Fruit fly (Drosophila melanogaster) whole organism, embryonic: ENCODE measurements around the gene Hasp.

Experiments used
- Asciz ChIP-seq: fragments of 200-800 bp; sonication (Bioruptor generic); optimal IDR thresholded peaks from 2 replicates; lab custom pipeline; 2017; ENCODE audit warnings: missing biosample characterization, mild to moderate bottlenecking, missing genetic modification characterization, missing genetic modification reagents
- CG10321 ChIP-seq: fragments of 200-800 bp; sonication (Bioruptor generic); IDR thresholded peaks from 2 replicates; pipeline ENCODE4 v1.3.6; 2022; ENCODE audit warnings: missing biosample characterization, missing genetic modification characterization
- CG10565 ChIP-seq: fragments of 200-800 bp; sonication (Bioruptor generic); optimal IDR thresholded peaks from 3 replicates; lab custom pipeline; 2016; ENCODE audit warnings: missing biosample characterization, mild to moderate bottlenecking, missing genetic modification characterization
- CG12155 ChIP-seq: fragments of 200-800 bp; sonication (Bioruptor generic); optimal IDR thresholded peaks from 3 replicates; lab custom pipeline; 2016; ENCODE audit warnings: missing biosample characterization, missing genetic modification characterization
- CG12942 ChIP-seq: fragments of 200-800 bp; sonication (Bioruptor generic); optimal IDR thresholded peaks from 3 replicates; lab custom pipeline; 2016; ENCODE audit warnings: missing biosample characterization, missing genetic modification characterization
- CG13775 ChIP-seq: fragments of 200-800 bp; sonication (Bioruptor generic); optimal IDR thresholded peaks from 3 replicates; lab custom pipeline; 2017; ENCODE audit warnings: missing biosample characterization, mild to moderate bottlenecking, missing genetic modification characterization
- CG15269 ChIP-seq: fragments of 200-800 bp; sonication (Bioruptor generic); optimal IDR thresholded peaks from 2 replicates; lab custom pipeline; 2018; ENCODE audit warnings: missing biosample characterization, mild to moderate bottlenecking, missing genetic modification characterization, moderate library complexity
- CG2889 ChIP-seq: fragments of 200-800 bp; sonication (Bioruptor generic); IDR thresholded peaks from 3 replicates; pipeline ENCODE4 v1.3.6; 2022; ENCODE audit warnings: missing biosample characterization, missing genetic modification characterization
- CG30020 ChIP-seq: fragments of 200-800 bp; optimal IDR thresholded peaks from 2 replicates; lab custom pipeline; 2019; ENCODE audit warnings: missing biosample characterization, mild to moderate bottlenecking, missing genetic modification characterization, moderate library complexity
- CG34376 ChIP-seq: fragments of 200-800 bp; sonication (Bioruptor generic); optimal IDR thresholded peaks from 2 replicates; lab custom pipeline; 2018; ENCODE audit warnings: missing biosample characterization, mild to moderate bottlenecking, missing genetic modification characterization
- CG4424 ChIP-seq: fragments of 200-800 bp; sonication (Bioruptor generic); optimal IDR thresholded peaks from 3 replicates; lab custom pipeline; 2016; ENCODE audit warnings: missing biosample characterization, missing genetic modification characterization
- CG7357 ChIP-seq: fragments of 200-800 bp; sonication (Bioruptor generic); IDR thresholded peaks from 3 replicates; pipeline ENCODE4 v1.3.6; 2022; ENCODE audit warnings: missing biosample characterization, missing genetic modification characterization
- CG9727 ChIP-seq: fragments of 200-800 bp; sonication (Bioruptor generic); optimal IDR thresholded peaks from 3 replicates; lab custom pipeline; 2017; ENCODE audit warnings: missing biosample characterization, mild to moderate bottlenecking, missing genetic modification characterization
- CG9817 ChIP-seq: fragments of 200-800 bp; sonication (Bioruptor generic); optimal IDR thresholded peaks from 2 replicates; lab custom pipeline; 2018; ENCODE audit warnings: missing biosample characterization, mild to moderate bottlenecking, missing genetic modification characterization, moderate library complexity
- D19A ChIP-seq: fragments of 200-800 bp; optimal IDR thresholded peaks from 3 replicates; lab custom pipeline; 2019; ENCODE audit warnings: missing biosample characterization, mild to moderate bottlenecking, missing genetic modification characterization, moderate library complexity
- Dip2 ChIP-seq: fragments of 200-800 bp; sonication (Bioruptor generic); IDR thresholded peaks from 2 replicates; pipeline ENCODE4 v1.3.6; 2022; ENCODE audit warnings: missing biosample characterization, missing genetic modification characterization
- ERR ChIP-seq: fragments of 200-800 bp; sonication (Bioruptor generic); optimal IDR thresholded peaks from 2 replicates; lab custom pipeline; 2016; ENCODE audit warnings: missing biosample characterization, missing genetic modification characterization
- Ets97D ChIP-seq: fragments of 200-800 bp; sonication (Bioruptor generic); optimal IDR thresholded peaks from 3 replicates; lab custom pipeline; 2016; ENCODE audit warnings: missing biosample characterization, missing genetic modification characterization
- Fer1 ChIP-seq: fragments of 200-800 bp; sonication (Bioruptor generic); optimal IDR thresholded peaks from 2 replicates; lab custom pipeline; 2017; ENCODE audit warnings: missing biosample characterization, mild to moderate bottlenecking, missing genetic modification characterization
- Hey ChIP-seq: fragments of 200-800 bp; sonication (Bioruptor generic); optimal IDR thresholded peaks from 3 replicates; lab custom pipeline; 2018; ENCODE audit warnings: missing biosample characterization, mild to moderate bottlenecking, missing genetic modification characterization
- Kr ChIP-seq: fragments of 200-800 bp; sonication (Bioruptor generic); optimal IDR thresholded peaks from 2 replicates; lab custom pipeline; 2017; ENCODE audit warnings: missing biosample characterization, mild to moderate bottlenecking, missing genetic modification characterization
- Med ChIP-seq: fragments of 200-800 bp; sonication (Bioruptor generic); peaks from one replicate; lab custom pipeline; 2016; ENCODE audit warnings: missing biosample characterization, missing genetic modification characterization, mild to moderate bottlenecking, inconsistent platforms, moderate library complexity
- Mrtf ChIP-seq: fragments of 200-800 bp; sonication (Bioruptor generic); IDR thresholded peaks from 3 replicates; pipeline ENCODE4 v1.3.6; 2022; ENCODE audit warnings: missing biosample characterization, missing genetic modification characterization
- Nf-YA ChIP-seq: fragments of 200-800 bp; sonication (Bioruptor generic); IDR thresholded peaks from 2 replicates; pipeline ENCODE4 v1.3.6; 2022; ENCODE audit warnings: missing biosample characterization, missing genetic modification characterization
- Pdp1 ChIP-seq, 2 experiments: fragments of 200-800 bp; sonication (Bioruptor generic); optimal IDR thresholded peaks; 3 replicates each; lab custom pipeline; 2016; ENCODE audit warnings: missing biosample characterization in 2 of 2, missing genetic modification characterization in 2 of 2, mild to moderate bottlenecking in 1 of 2, moderate library complexity in 1 of 2
- Spps ChIP-seq: fragments of 200-800 bp; sonication (Bioruptor generic); optimal IDR thresholded peaks from 2 replicates; lab custom pipeline; 2018; ENCODE audit warnings: missing biosample characterization, mild to moderate bottlenecking, missing genetic modification characterization
- Trl ChIP-seq, 3 experiments: fragments of >200 bp in 2 of 3; fragments of 200-800 bp in 1 of 3; sonication (Bioruptor generic) in 1 of 3; optimal IDR thresholded peaks; 2 replicates in 1 of 3; 3 replicates in 2 of 3; lab custom pipeline; 2016 to 2017; ENCODE audit warnings: missing biosample characterization in 1 of 3, missing genetic modification characterization in 1 of 3
- bab2 ChIP-seq: fragments of 200-800 bp; sonication (Bioruptor generic); optimal IDR thresholded peaks from 2 replicates; lab custom pipeline; 2016; ENCODE audit warnings: missing biosample characterization, missing genetic modification characterization
- bsh ChIP-seq, 2 experiments: fragments of 200-800 bp; sonication (Bioruptor generic); optimal IDR thresholded peaks; 2 replicates each; lab custom pipeline; 2017 to 2018; ENCODE audit warnings: mild to moderate bottlenecking in 2 of 2, missing biosample characterization in 2 of 2, missing genetic modification characterization in 2 of 2, moderate library complexity in 1 of 2
- cato ChIP-seq: fragments of 200-800 bp; sonication (Bioruptor generic); optimal IDR thresholded peaks from 2 replicates; lab custom pipeline; 2016; ENCODE audit warnings: missing biosample characterization, missing genetic modification characterization, borderline replicate concordance
- ci ChIP-seq: fragments of 200-800 bp; sonication (Bioruptor generic); IDR thresholded peaks from 3 replicates; pipeline ENCODE4 v1.3.6; 2022; ENCODE audit warnings: missing biosample characterization, missing genetic modification characterization
- corto ChIP-seq: fragments of 200-800 bp; sonication (Bioruptor generic); optimal IDR thresholded peaks from 2 replicates; lab custom pipeline; 2016; ENCODE audit warnings: missing biosample characterization, mild to moderate bottlenecking, missing genetic modification characterization, moderate library complexity
- cwo ChIP-seq: fragments of 200-800 bp; sonication (Bioruptor generic); optimal IDR thresholded peaks from 3 replicates; lab custom pipeline; 2017; ENCODE audit warnings: missing biosample characterization, missing genetic modification characterization, mild to moderate bottlenecking, moderate library complexity, missing genetic modification reagents
- dysf ChIP-seq: fragments of 200-800 bp; sonication (Bioruptor generic); IDR thresholded peaks from 3 replicates; pipeline ENCODE4 v1.3.6; 2022; ENCODE audit warnings: missing biosample characterization, missing genetic modification characterization
- emc ChIP-seq: fragments of 200-800 bp; sonication (Bioruptor generic); optimal IDR thresholded peaks from 2 replicates; lab custom pipeline; 2016; ENCODE audit warnings: missing biosample characterization, missing genetic modification characterization
- exex ChIP-seq: fragments of 200-800 bp; sonication (Bioruptor generic); optimal IDR thresholded peaks from 4 replicates; lab custom pipeline; 2018; ENCODE audit warnings: missing biosample characterization, mild to moderate bottlenecking, missing genetic modification characterization, moderate library complexity
- fd3F ChIP-seq: fragments of 200-800 bp; sonication (Bioruptor generic); optimal IDR thresholded peaks from 2 replicates; lab custom pipeline; 2018; ENCODE audit warnings: missing biosample characterization, mild to moderate bottlenecking, missing genetic modification characterization, moderate library complexity
- fu2 ChIP-seq: fragments of 200-800 bp; sonication (Bioruptor generic); optimal IDR thresholded peaks from 2 replicates; lab custom pipeline; 2016; ENCODE audit warnings: missing biosample characterization, missing genetic modification characterization
- gcm2 ChIP-seq: fragments of 200-800 bp; sonication (Bioruptor generic); optimal IDR thresholded peaks from 2 replicates; lab custom pipeline; 2016; ENCODE audit warnings: missing biosample characterization, missing genetic modification characterization
- grn ChIP-seq: fragments of 200-800 bp; sonication (Bioruptor generic); optimal IDR thresholded peaks from 3 replicates; lab custom pipeline; 2017; ENCODE audit warnings: missing biosample characterization, missing genetic modification characterization
- ham ChIP-seq: fragments of 200-800 bp; sonication (Bioruptor generic); IDR thresholded peaks from 2 replicates; pipeline ENCODE4 v1.3.6; 2022; ENCODE audit warnings: missing biosample characterization, missing genetic modification characterization
- nerfin-1 ChIP-seq: fragments of 200-800 bp; sonication (Bioruptor generic); optimal IDR thresholded peaks from 3 replicates; lab custom pipeline; 2019; ENCODE audit warnings: missing biosample characterization, mild to moderate bottlenecking, missing genetic modification characterization, moderate library complexity
- p53 ChIP-seq: fragments of 200-800 bp; sonication (Bioruptor generic); optimal IDR thresholded peaks from 2 replicates; lab custom pipeline; 2016; ENCODE audit warnings: missing biosample characterization, missing genetic modification characterization
- pfk ChIP-seq: fragments of 200-800 bp; sonication (Bioruptor generic); optimal IDR thresholded peaks from 2 replicates; lab custom pipeline; 2018; ENCODE audit warnings: missing biosample characterization, mild to moderate bottlenecking, missing genetic modification characterization, moderate library complexity
- repo ChIP-seq: fragments of 200-800 bp; sonication (Bioruptor generic); optimal IDR thresholded peaks from 2 replicates; lab custom pipeline; 2016; ENCODE audit warnings: missing biosample characterization, missing genetic modification characterization
- sd ChIP-seq: fragments of 200-800 bp; sonication (Bioruptor generic); optimal IDR thresholded peaks from 3 replicates; lab custom pipeline; 2018; ENCODE audit warnings: missing biosample characterization, mild to moderate bottlenecking, missing genetic modification characterization, moderate library complexity
- sens ChIP-seq: fragments of 200-800 bp; sonication (Bioruptor generic); peaks from one replicate; lab custom pipeline; 2016; ENCODE audit warnings: missing biosample characterization, missing genetic modification characterization
- sim ChIP-seq: fragments of 200-800 bp; sonication (Bioruptor generic); IDR thresholded peaks from 2 replicates; pipeline ENCODE4 v1.3.6; 2022; ENCODE audit warnings: missing biosample characterization, missing genetic modification characterization
- sug ChIP-seq: fragments of 200-800 bp; optimal IDR thresholded peaks from 2 replicates; lab custom pipeline; 2019; ENCODE audit warnings: missing biosample characterization, mild to moderate bottlenecking, missing genetic modification characterization, moderate library complexity
- vvl ChIP-seq: fragments of 200-800 bp; sonication (Bioruptor generic); IDR thresholded peaks from 2 replicates; pipeline ENCODE4 v1.3.6; 2022; ENCODE audit warnings: missing biosample characterization, missing genetic modification characterization
- wor ChIP-seq: fragments of 200-800 bp; sonication (Bioruptor generic); IDR thresholded peaks from 2 replicates; pipeline ENCODE4 v1.3.6; 2022; ENCODE audit warnings: missing biosample characterization, missing genetic modification characterization
- zf30C ChIP-seq: fragments of 200-800 bp; sonication (Bioruptor generic); optimal IDR thresholded peaks from 3 replicates; lab custom pipeline; 2018; ENCODE audit warnings: missing biosample characterization, mild to moderate bottlenecking, missing genetic modification characterization

Gene Hasp

DNA sequence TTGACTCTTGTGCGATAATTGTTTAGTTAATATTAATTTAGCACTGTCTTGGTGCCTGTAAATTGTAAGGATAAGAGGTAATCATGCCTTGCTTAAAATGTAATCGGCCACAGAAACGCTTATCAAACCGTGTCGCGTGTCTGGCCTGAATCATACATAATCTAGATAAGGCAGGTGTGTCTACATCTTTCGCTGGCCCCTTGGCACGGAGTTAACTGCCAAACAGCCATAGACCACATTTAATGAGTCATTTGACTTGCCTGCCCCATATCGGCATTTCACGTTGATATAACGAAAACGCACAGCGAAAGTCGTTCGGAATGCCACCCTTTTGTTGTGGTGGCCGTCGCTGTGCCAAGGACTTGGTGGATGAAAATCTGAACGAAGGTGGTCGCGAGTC, 18.2 kb upstream of the Hasp start, which contains the start of gene CG31697:
TSS of gene CG31697 (plus strand) at position 215 of the 400 bp plus-strand sequence.
- no peak for TF ChIP-seq cato (GFP tag; lab: Kevin White, UChicago)
- TF ChIP-seq corto (GFP tag; lab: Kevin White, UChicago): no peak
- no peak for TF ChIP-seq ci (GFP tag; lab: Robert Waterston, UW)
- TF ChIP-seq CG34376 (GFP tag; lab: Kevin White, UChicago): peak; percentile 35
- TF ChIP-seq Mrtf (GFP tag; lab: Robert Waterston, UW): no peak
- no peak for TF ChIP-seq CG7357 (GFP tag; lab: Robert Waterston, UW)
- peak; percentile 43 for TF ChIP-seq Med (GFP tag; lab: Kevin White, UChicago)
- no peak for TF ChIP-seq ham (GFP tag; lab: Robert Waterston, UW)
- TF ChIP-seq CG15269 (tag; lab: Kevin White, UChicago): no peak
- peak; percentile 75 for TF ChIP-seq cwo
- TF ChIP-seq bab2 (GFP tag; lab: Kevin White, UChicago): no peak
- TF ChIP-seq CG10321 (GFP tag; lab: Robert Waterston, UW): no peak
- TF ChIP-seq grn (GFP tag; lab: Kevin White, UChicago): peak; percentile 21
- TF ChIP-seq CG9727 (GFP tag; lab: Kevin White, UChicago): no peak
- no peak for TF ChIP-seq p53 (GFP tag; lab: Kevin White, UChicago)
- peak; percentile 56 for TF ChIP-seq sens (GFP tag; lab: Kevin White, UChicago)
- no peak for TF ChIP-seq Ets97D (GFP tag; lab: Kevin White, UChicago)
- no peak for TF ChIP-seq Kr (GFP tag; lab: Kevin White, UChicago)
- no peak for TF ChIP-seq CG12155 (GFP tag; lab: Kevin White, UChicago)
- peak in 1 of 2 experiments; percentile 8 for TF ChIP-seq Pdp1 (GFP tag; optimal IDR thresholded peaks at IDR 0.05; lab: Kevin White, UChicago)
- TF ChIP-seq Asciz: no peak
- no peak for TF ChIP-seq CG12942 (GFP tag; lab: Kevin White, UChicago)
- peak; percentile 69 for TF ChIP-seq sd
- no peak for TF ChIP-seq dysf (GFP tag; lab: Robert Waterston, UW)
- no peak for TF ChIP-seq Dip2
- TF ChIP-seq sim (GFP tag; lab: Robert Waterston, UW): no peak
- no peak for TF ChIP-seq CG4424
- no peak for TF ChIP-seq ERR (GFP tag; lab: Kevin White, UChicago)
- no peak for TF ChIP-seq vvl (GFP tag; lab: Robert Waterston, UW)
- no peak for TF ChIP-seq CG2889 (GFP tag; lab: Robert Waterston, UW)
- no peak for TF ChIP-seq gcm2
- TF ChIP-seq fd3F (GFP tag; lab: Kevin White, UChicago): no peak
- TF ChIP-seq Nf-YA: no peak
- TF ChIP-seq Fer1 (GFP tag; lab: Kevin White, UChicago): no peak
- TF ChIP-seq D19A (tag; lab: Kevin White, UChicago): no peak
- TF ChIP-seq sug (tag; lab: Kevin White, UChicago): peak; percentile 58
- TF ChIP-seq exex (tag; lab: Kevin White, UChicago): peak; percentile 78
- no peak for TF ChIP-seq pfk (GFP tag; lab: Kevin White, UChicago)
- TF ChIP-seq repo: no peak
- no peak for TF ChIP-seq CG13775 (GFP tag; lab: Kevin White, UChicago)
- peak; percentile 68 for TF ChIP-seq Hey (tag; lab: Kevin White, UChicago)
- TF ChIP-seq emc: no peak
- TF ChIP-seq fu2: no peak
- no peak for TF ChIP-seq CG9817
- TF ChIP-seq bsh (GFP tag; optimal IDR thresholded peaks at IDR 0.05; lab: Kevin White, UChicago): no peak
- TF ChIP-seq CG30020: no peak
- no peak for TF ChIP-seq CG10565 (GFP tag; lab: Kevin White, UChicago)
- peak; percentile 76 for TF ChIP-seq nerfin-1 (tag; lab: Kevin White, UChicago)
- TF ChIP-seq Trl (optimal IDR thresholded peaks at IDR 0.05; lab: Kevin White, UChicago): no peak
- TF ChIP-seq Trl (GFP tag; optimal IDR thresholded peaks at IDR 0.05; lab: Kevin White, UChicago): no peak
- TF ChIP-seq wor (GFP tag; lab: Robert Waterston, UW): no peak
- no peak for TF ChIP-seq zf30C (GFP tag; lab: Kevin White, UChicago)
- no peak for TF ChIP-seq Spps (tag; lab: Kevin White, UChicago)
